Fruit fly (Drosophila melanogaster) S2 (cell line): ENCODE measurements around the gene CG11714.

Source experiments
- CG8478 ChIP-seq: fragments of >200 bp; optimal IDR thresholded peaks from 2 replicates; lab custom pipeline; 2018
- CTCF ChIP-seq, 2 experiments: fragments of >200 bp; optimal IDR thresholded peaks; 2 replicates each; lab custom pipeline; 2018

The CG11714 gene

dm6 chr3L:11549432-11549831 lies 26.9 kb upstream of the CG11714 start:
- TF ChIP-seq CG8478 (lab: Kevin White, UChicago) (no peak), CTCF (optimal IDR thresholded peaks at IDR 0.05; lab: Kevin White, UChicago) (no peak)

- no peak for TF ChIP-seq CTCF (optimal IDR thresholded peaks at IDR 0.05; lab: Kevin White, UChicago)
- no peak for TF ChIP-seq CG8478 (lab: Kevin White, UChicago)
Measured at dm6 chr3L:11548009-11548408, 25.5 kb upstream of the CG11714 start.

- TF ChIP-seq CTCF (optimal IDR thresholded peaks at IDR 0.05; lab: Kevin White, UChicago) = no peak
- TF ChIP-seq CG8478 (lab: Kevin White, UChicago) = no peak
Measured at dm6 chr3L:11547302-11547994, 24.9 kb upstream of the CG11714 start.

- no peak for TF ChIP-seq CTCF (optimal IDR thresholded peaks at IDR 0.05; lab: Kevin White, UChicago)
- TF ChIP-seq CG8478 (lab: Kevin White, UChicago) = no peak
Measured at dm6 chr3L:11543681-11544299, 21.3 kb upstream of the CG11714 start.

dm6 chr3L:11542948-11543347 lies 20.4 kb upstream of the CG11714 start:
- TF ChIP-seq CG8478 (lab: Kevin White, UChicago) = no peak
- no peak for TF ChIP-seq CTCF (optimal IDR thresholded peaks at IDR 0.05; lab: Kevin White, UChicago)

dm6 chr3L:11542437-11542836 lies 19.9 kb upstream of the CG11714 start:
- no peak for TF ChIP-seq CG8478 (lab: Kevin White, UChicago)
- no peak for TF ChIP-seq CTCF (optimal IDR thresholded peaks at IDR 0.05; lab: Kevin White, UChicago)

- no peak for TF ChIP-seq CTCF (optimal IDR thresholded peaks at IDR 0.05; lab: Kevin White, UChicago)
- no peak for TF ChIP-seq CG8478 (lab: Kevin White, UChicago)
Measured at dm6 chr3L:11540330-11540702, 17.8 kb upstream of the CG11714 start.

dm6 chr3L:11539511-11540329 lies 17.2 kb upstream of the CG11714 start:
- TF ChIP-seq CG8478 (lab: Kevin White, UChicago) = no peak
- TF ChIP-seq CTCF (optimal IDR thresholded peaks at IDR 0.05; lab: Kevin White, UChicago) = no peak

dm6 chr3L:11536767-11537419 lies 14.4 kb upstream of the CG11714 start:
- TF ChIP-seq CTCF (optimal IDR thresholded peaks at IDR 0.05; lab: Kevin White, UChicago) (no peak), CG8478 (lab: Kevin White, UChicago) (no peak)

dm6 chr3L:11536132-11536531 lies 13.6 kb upstream of the CG11714 start:
- no peak for TF ChIP-seq CTCF (optimal IDR thresholded peaks at IDR 0.05; lab: Kevin White, UChicago)

dm6 chr3L:11534391-11535246 lies 12.1 kb upstream of the CG11714 start:
- no peak for TF ChIP-seq CTCF (optimal IDR thresholded peaks at IDR 0.05; lab: Kevin White, UChicago)
- TF ChIP-seq CG8478 (lab: Kevin White, UChicago) = no peak

dm6 chr3L:11533704-11534319 lies 11.3 kb upstream of the CG11714 start:
- TF ChIP-seq CTCF (optimal IDR thresholded peaks at IDR 0.05; lab: Kevin White, UChicago) = no peak
- TF ChIP-seq CG8478 (lab: Kevin White, UChicago) = no peak

dm6 chr3L:11531994-11532732 lies 9.7 kb upstream of the CG11714 start:
- TF ChIP-seq CG8478 (lab: Kevin White, UChicago) (no peak), CTCF (optimal IDR thresholded peaks at IDR 0.05; lab: Kevin White, UChicago) (no peak)
